Worm (Caenorhabditis elegans): ENCODE results near the gene srh-287.

Gene srh-287

DNA sequence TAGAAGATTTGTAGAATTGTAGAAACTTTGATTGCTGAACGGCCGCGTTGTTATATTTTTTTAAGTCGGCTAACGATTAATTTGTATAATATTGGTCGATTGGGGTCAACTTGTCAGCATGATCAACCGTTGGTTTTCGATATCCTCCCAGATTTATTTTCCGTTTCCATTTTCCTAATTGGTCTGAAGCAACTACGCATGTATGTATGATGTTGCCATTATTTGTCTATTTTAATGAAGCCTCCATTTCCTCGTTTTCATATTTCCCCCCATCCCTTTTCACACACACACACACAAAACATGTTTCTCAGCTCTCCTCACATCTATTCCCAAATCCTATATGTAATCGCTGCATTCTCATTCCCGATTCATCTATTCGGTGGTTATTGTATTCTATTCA lies at the start of gene srh-287:
srh-287 (plus strand) TSS at position 301 of the 400 bp plus-strand sequence.
- TF ChIP-seq snpc-4 (tag; optimal IDR thresholded peaks at IDR 0.05) = no peak
- TF ChIP-seq duxl-1 (tag; optimal IDR thresholded peaks at IDR 0.05; ENCODE audit: poor library complexity) = no peak
- TF ChIP-seq aha-1 (tag) = no peak
- no peak for TF ChIP-seq ceh-32 (tag; optimal IDR thresholded peaks at IDR 0.05; ENCODE audit: poor library complexity)
- TF ChIP-seq dve-1 (tag; optimal IDR thresholded peaks at IDR 0.05; ENCODE audit: insufficient read depth) = no peak
- no peak for TF ChIP-seq ceh-82 (tag; optimal IDR thresholded peaks at IDR 0.05)
- no peak for TF ChIP-seq snpc-1.2 (GFP tag; IDR thresholded peaks at IDR 0.05)
- no peak for TF ChIP-seq arid-1 (GFP tag; conservative IDR thresholded peaks at IDR 0.05)
- no peak for TF ChIP-seq jun-1 (tag; optimal IDR thresholded peaks at IDR 0.05)
- TF ChIP-seq T20F7.1 (GFP tag; optimal IDR thresholded peaks at IDR 0.05) = no peak
- no peak for TF ChIP-seq ztf-7 (tag; optimal IDR thresholded peaks at IDR 0.05)
- no peak for TF ChIP-seq dmd-6 (GFP tag; IDR thresholded peaks at IDR 0.05)
- no peak for TF ChIP-seq ceh-44 (GFP tag; IDR thresholded peaks at IDR 0.05)
- no peak for TF ChIP-seq pha-4 (GFP tag; IDR thresholded peaks at IDR 0.05)
- TF ChIP-seq pha-4 (tag; optimal IDR thresholded peaks at IDR 0.05) = no peak
- no peak for TF ChIP-seq F10B5.3 (tag; optimal IDR thresholded peaks at IDR 0.05)
- no peak for TF ChIP-seq aly-2 (tag; optimal IDR thresholded peaks at IDR 0.05)

ce11 chrV:17752340-17752739 lies 48.3 kb upstream of the srh-287 start:
- TF ChIP-seq pha-4 (GFP tag; IDR thresholded peaks at IDR 0.05) = no peak
- TF ChIP-seq pha-4 (tag; optimal IDR thresholded peaks at IDR 0.05) = peak; percentile 62
- TF ChIP-seq nhr-102 (tag; optimal IDR thresholded peaks at IDR 0.05) = peak; percentile 37
- TF ChIP-seq skn-1 (tag; optimal IDR thresholded peaks at IDR 0.05) = no peak
- no peak for TF ChIP-seq saeg-2 (GFP tag; IDR thresholded peaks at IDR 0.05)
- peak; percentile 66 for TF ChIP-seq hlh-11 (tag; optimal IDR thresholded peaks at IDR 0.05)
- peak; percentile 69 for TF ChIP-seq dve-1 (tag; optimal IDR thresholded peaks at IDR 0.05; ENCODE audit: insufficient read depth)
- TF ChIP-seq dmd-6 (GFP tag; IDR thresholded peaks at IDR 0.05) = peak; percentile 84
- peak; percentile 38 for TF ChIP-seq nhr-48 (tag; optimal IDR thresholded peaks at IDR 0.05)
- no peak for TF ChIP-seq hlh-30 (tag; optimal IDR thresholded peaks at IDR 0.05; ENCODE audit: insufficient read depth)
- no peak for TF ChIP-seq fkh-10 (GFP tag; optimal IDR thresholded peaks at IDR 0.05)
- no peak for TF ChIP-seq daf-16 (GFP tag; optimal IDR thresholded peaks at IDR 0.05)
- TF ChIP-seq daf-16 (tag; optimal IDR thresholded peaks at IDR 0.05) = peak; percentile 74
- no peak for TF ChIP-seq nhr-111 (GFP tag; optimal IDR thresholded peaks at IDR 0.05)
- TF ChIP-seq ceh-20 (GFP tag; IDR thresholded peaks at IDR 0.05) = 0 out of 2 replicates have a peak, but pooled peaks have one; percentile 36
- 0 out of 2 replicates have a peak, but pooled peaks have one; percentile 49 for TF ChIP-seq php-3 (GFP tag; IDR thresholded peaks at IDR 0.05)
- TF ChIP-seq nhr-77 (tag; optimal IDR thresholded peaks at IDR 0.05) = peak; percentile 41
- peak; percentile 48; the same call in 1 of the 2 replicates for TF ChIP-seq tra-1 (GFP tag; IDR thresholded peaks at IDR 0.05)
- TF ChIP-seq pqm-1 (tag; optimal IDR thresholded peaks at IDR 0.05) = peak; percentile 85
- TF ChIP-seq lin-15B (tag; optimal IDR thresholded peaks at IDR 0.05) = no peak
- TF ChIP-seq T20F7.1 (GFP tag; optimal IDR thresholded peaks at IDR 0.05) = no peak
- TF ChIP-seq nhr-28 (tag; optimal IDR thresholded peaks at IDR 0.05) = peak; percentile 92
- no peak for TF ChIP-seq zfp-2 (tag; optimal IDR thresholded peaks at IDR 0.05)

DNA sequence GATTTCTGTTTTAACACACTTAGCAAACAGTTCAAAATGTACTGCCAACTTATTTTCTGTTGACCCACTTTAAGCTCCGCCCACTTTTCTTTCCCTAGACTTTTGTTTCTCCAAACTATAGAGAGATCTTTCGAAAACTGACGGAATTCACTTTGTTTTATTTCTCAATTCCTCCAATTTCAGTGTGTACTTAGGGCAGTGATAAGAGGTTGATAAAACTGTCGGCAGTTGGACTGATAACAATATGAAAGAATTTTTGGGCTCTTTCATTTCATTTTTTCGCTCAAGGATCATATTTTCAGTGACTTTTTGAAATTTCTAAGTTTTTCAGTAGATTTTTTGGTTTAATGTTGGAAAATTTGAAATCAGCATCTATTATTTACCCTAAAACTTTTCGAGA lies 45.6 kb upstream of the srh-287 start:
- TF ChIP-seq dmd-6 (GFP tag; IDR thresholded peaks at IDR 0.05) (peak; percentile 42; the same call in 1 of the 2 replicates), sdz-12 (GFP tag; optimal IDR thresholded peaks at IDR 0.05) (no peak), daf-12 (tag; optimal IDR thresholded peaks at IDR 0.05) (no peak), tag-97 (GFP tag; IDR thresholded peaks at IDR 0.05) (no peak), F10B5.3 (tag; optimal IDR thresholded peaks at IDR 0.05) (no peak), spr-3 (GFP tag; optimal IDR thresholded peaks at IDR 0.05) (no peak), skn-1 (tag; optimal IDR thresholded peaks at IDR 0.05) (no peak), nhr-28 (tag; optimal IDR thresholded peaks at IDR 0.05) (peak; percentile 66), daf-16 (GFP tag; optimal IDR thresholded peaks at IDR 0.05) (no peak), daf-16 (tag; optimal IDR thresholded peaks at IDR 0.05) (peak; percentile 68), ztf-7 (tag; optimal IDR thresholded peaks at IDR 0.05) (no peak), attf-4 (tag; optimal IDR thresholded peaks at IDR 0.05) (no peak), ceh-62 (tag; optimal IDR thresholded peaks at IDR 0.05) (no peak), mxl-3 (GFP tag; optimal IDR thresholded peaks at IDR 0.05) (no peak), daf-8 (GFP tag; IDR thresholded peaks at IDR 0.05) (no peak), dve-1 (tag; optimal IDR thresholded peaks at IDR 0.05; ENCODE audit: insufficient read depth) (peak; percentile 31), vab-7 (GFP tag; IDR thresholded peaks at IDR 0.05) (no peak), hlh-11 (tag; optimal IDR thresholded peaks at IDR 0.05) (no peak), aha-1 (tag) (no peak), nhr-76 (tag; optimal IDR thresholded peaks at IDR 0.05) (no peak), pqm-1 (tag; optimal IDR thresholded peaks at IDR 0.05) (peak; percentile 75), nhr-102 (tag; optimal IDR thresholded peaks at IDR 0.05) (no peak), egl-43 (GFP tag; IDR thresholded peaks at IDR 0.05) (no peak)
